Worm (Caenorhabditis elegans): ENCODE results near the gene col-116.

DNA sequence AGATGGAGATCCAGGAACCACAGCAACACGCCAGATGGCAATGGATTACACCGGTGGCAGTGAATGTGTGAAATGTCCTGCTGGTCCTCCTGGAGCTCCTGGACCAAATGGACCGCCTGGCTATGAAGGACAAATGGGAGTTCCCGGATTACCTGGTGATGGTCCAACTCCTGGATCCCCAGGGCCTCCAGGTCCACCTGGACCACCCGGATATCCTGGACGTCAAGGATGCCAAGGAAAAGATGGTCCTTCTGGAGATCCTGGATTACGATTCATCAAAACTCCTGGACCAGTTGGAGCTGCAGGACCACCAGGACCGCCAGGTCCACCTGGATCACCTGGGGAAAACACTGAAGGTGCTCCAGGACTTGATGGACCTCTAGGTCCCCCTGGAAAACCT, 1.6 kb downstream of the col-116 start:
- TF ChIP-seq ceh-6 (GFP tag; optimal IDR thresholded peaks at IDR 0.05) (no peak), unc-86 (tag; optimal IDR thresholded peaks at IDR 0.05) (no peak), pha-4 (tag; optimal IDR thresholded peaks at IDR 0.05) (no peak), sdc-2 (tag; optimal IDR thresholded peaks at IDR 0.05) (no peak), nhr-11 (tag; optimal IDR thresholded peaks at IDR 0.05) (no peak), nhr-232 (tag; optimal IDR thresholded peaks at IDR 0.05) (no peak), ceh-48 (tag; optimal IDR thresholded peaks at IDR 0.05) (no peak), F13H6.1 (tag; optimal IDR thresholded peaks at IDR 0.05) (no peak), pqm-1 (tag; optimal IDR thresholded peaks at IDR 0.05) (no peak), Y22D7AL.16 (tag; optimal IDR thresholded peaks at IDR 0.05) (no peak), dve-1 (tag; optimal IDR thresholded peaks at IDR 0.05) (no peak), nfya-1 (tag; optimal IDR thresholded peaks at IDR 0.05) (no peak)
